Worm (Caenorhabditis elegans): ENCODE data around the gene W08G11.1.

Gene W08G11.1

ce11 chrV:16355941-16356340 lies 9.1 kb downstream of the W08G11.1 start (continued):
- TF ChIP-seq C34B4.2 (tag; optimal IDR thresholded peaks at IDR 0.05) (no peak), nhr-12 (tag; optimal IDR thresholded peaks at IDR 0.05) (no peak), zip-4 (GFP tag; optimal IDR thresholded peaks at IDR 0.05) (peak; percentile 50), fkh-10 (GFP tag; optimal IDR thresholded peaks at IDR 0.05) (peak; percentile 79), Y116A8C.19 (tag; optimal IDR thresholded peaks at IDR 0.05; ENCODE audit: borderline replicate concordance) (no peak), mdl-1 (tag; optimal IDR thresholded peaks at IDR 0.05) (peak; percentile 67 to 92), grh-1 (GFP tag; IDR thresholded peaks at IDR 0.05) (no peak), lir-3 (tag; optimal IDR thresholded peaks at IDR 0.05; ENCODE audit: poor library complexity) (no peak), fos-1 (tag; optimal IDR thresholded peaks at IDR 0.05) (peak; percentile 79), alr-1 (tag; optimal IDR thresholded peaks at IDR 0.05; ENCODE audit: borderline replicate concordance) (no peak), lin-14 (GFP tag; optimal IDR thresholded peaks at IDR 0.05) (peak; percentile 98), hpl-2 (GFP tag; optimal IDR thresholded peaks at IDR 0.05) (no peak), hlh-4 (tag; optimal IDR thresholded peaks at IDR 0.05) (no peak), isw-1 (GFP tag; IDR thresholded peaks at IDR 0.05) (peak; percentile 76), mep-1 (tag; optimal IDR thresholded peaks at IDR 0.05) (peak; percentile 77), egl-27 (tag; optimal IDR thresholded peaks at IDR 0.05) (peak; percentile 42 to 83), xbp-1 (tag; optimal IDR thresholded peaks at IDR 0.05) (peak; percentile 83), ceh-82 (tag; optimal IDR thresholded peaks at IDR 0.05) (peak; percentile 82 to 91 (median 85)), tbx-2 (tag; optimal IDR thresholded peaks at IDR 0.05) (peak; percentile 90), lin-39 (tag; optimal IDR thresholded peaks at IDR 0.05) (no peak), nhr-47 (tag; optimal IDR thresholded peaks at IDR 0.05) (peak; percentile 91), aha-1 (tag; optimal IDR thresholded peaks at IDR 0.05) (no peak), rnt-1 (tag; optimal IDR thresholded peaks at IDR 0.05) (peak; percentile 86), ceh-63 (GFP tag; optimal IDR thresholded peaks at IDR 0.05) (no peak), hlh-17 (GFP tag; optimal IDR thresholded peaks at IDR 0.05; ENCODE audit: borderline replicate concordance) (no peak), ama-1 (optimal IDR thresholded peaks at IDR 0.05) (no peak), nhr-77 (tag; optimal IDR thresholded peaks at IDR 0.05) (peak; percentile 81), pag-3 (tag; optimal IDR thresholded peaks at IDR 0.05; ENCODE audit: borderline replicate concordance, insufficient read depth) (no peak), jun-1 (tag; optimal IDR thresholded peaks at IDR 0.05) (peak; percentile 83), sptf-1 (tag; optimal IDR thresholded peaks at IDR 0.05) (no peak), snpc-4 (tag; optimal IDR thresholded peaks at IDR 0.05) (peak; percentile 86), mef-2 (tag; optimal IDR thresholded peaks at IDR 0.05) (no peak), blmp-1 (tag; optimal IDR thresholded peaks at IDR 0.05) (peak; percentile 84), nhr-11 (tag; optimal IDR thresholded peaks at IDR 0.05) (peak; percentile 5), vab-15 (tag; optimal IDR thresholded peaks at IDR 0.05) (no peak)

- no peak for TF ChIP-seq hlh-17 (GFP tag; optimal IDR thresholded peaks at IDR 0.05; ENCODE audit: borderline replicate concordance)
- no peak for TF ChIP-seq C04F5.9 (tag; optimal IDR thresholded peaks at IDR 0.05)
- no peak for TF ChIP-seq pax-3 (tag; optimal IDR thresholded peaks at IDR 0.05)
- no peak for TF ChIP-seq pqm-1 (tag; optimal IDR thresholded peaks at IDR 0.05)
- no peak for TF ChIP-seq nhr-11 (tag; optimal IDR thresholded peaks at IDR 0.05)
- peak in 1 of 3 experiments; percentile 41 for TF ChIP-seq dpl-1 (GFP tag; optimal IDR thresholded peaks at IDR 0.05)
- TF ChIP-seq isw-1 (GFP tag; IDR thresholded peaks at IDR 0.05) = no peak
- TF ChIP-seq nhr-76 (tag; optimal IDR thresholded peaks at IDR 0.05) = no peak
- peak in 1 of 2 experiments; percentile 38 for TF ChIP-seq efl-1 (optimal IDR thresholded peaks at IDR 0.05)
- peak; percentile 59 to 93 for TF ChIP-seq efl-1 (GFP tag; optimal IDR thresholded peaks at IDR 0.05 in 1 of 2)
These were observed 9.9 kb downstream of the W08G11.1 start for ce11 chrV:16356798-16357197.
